Worm (Caenorhabditis elegans) whole organism, L1 larva: ENCODE results near the gene dgtr-1.

Experiments
- C16A3.4 ChIP-seq: fragments of 150-350 bp; optimal IDR thresholded peaks from 2 replicates; lab custom pipeline; 2014; ENCODE audit warnings: missing biosample characterization, missing genetic modification characterization
- F16B12.6 ChIP-seq: fragments of 150-350 bp; optimal IDR thresholded peaks from 2 replicates; lab custom pipeline; 2014; ENCODE audit warnings: missing biosample characterization, missing genetic modification characterization
- aha-1 ChIP-seq: fragments of 150-350 bp; optimal IDR thresholded peaks from 2 replicates; lab custom pipeline; 2014; ENCODE audit warnings: missing biosample characterization, missing genetic modification characterization
- aly-2 ChIP-seq: fragments of 150-350 bp; optimal IDR thresholded peaks from 2 replicates; lab custom pipeline; 2014; ENCODE audit warnings: missing biosample characterization, missing genetic modification characterization
- blmp-1 ChIP-seq: fragments of 150-350 bp; optimal IDR thresholded peaks from 2 replicates; lab custom pipeline; 2014; ENCODE audit warnings: missing biosample characterization, missing genetic modification characterization
- ceh-8 ChIP-seq: fragments of 200-800 bp; sonication (Bioruptor generic); optimal IDR thresholded peaks from 2 replicates; lab custom pipeline; 2018; ENCODE audit warnings: mild to moderate bottlenecking, missing genetic modification characterization, moderate library complexity, missing compliant biosample characterization
- ceh-82 ChIP-seq, 3 experiments: fragments of 150-350 bp in 1 of 3; sonication (generic microtip) in 2 of 3; optimal IDR thresholded peaks; 2 replicates each; lab custom pipeline; 2014 to 2017; ENCODE audit warnings: missing biosample characterization in 3 of 3, missing genetic modification characterization in 3 of 3
- ceh-90 ChIP-seq: sonication (generic microtip); optimal IDR thresholded peaks from 2 replicates; lab custom pipeline; 2016; ENCODE audit warnings: missing genetic modification characterization, missing compliant biosample characterization
- ces-1 ChIP-seq: fragments of 150-350 bp; optimal IDR thresholded peaks from 2 replicates; lab custom pipeline; 2014; ENCODE audit warnings: missing biosample characterization, missing genetic modification reagents, missing genetic modification characterization
- efl-1 ChIP-seq, 4 experiments: fragments of 150-350 bp; optimal IDR thresholded peaks in 3 of 4; peaks in 1 of 4; 1 replicate in 1 of 4; 2 replicates in 3 of 4; lab custom pipeline; 2014; ENCODE audit warnings: missing biosample characterization in 2 of 4, missing genetic modification characterization in 2 of 4, missing genetic modification reagents in 2 of 4
- efl-3 ChIP-seq: fragments of 200-800 bp; sonication (Bioruptor generic); optimal IDR thresholded peaks from 2 replicates; lab custom pipeline; 2018; ENCODE audit warnings: mild to moderate bottlenecking, missing genetic modification characterization, missing compliant biosample characterization
- egl-13 ChIP-seq: sonication (generic microtip); optimal IDR thresholded peaks from 2 replicates; lab custom pipeline; 2016; ENCODE audit warnings: missing genotype, missing genetic modification reagents, missing genetic modification characterization, missing compliant biosample characterization
- elt-2 ChIP-seq: sonication (generic microtip); optimal IDR thresholded peaks from 2 replicates; lab custom pipeline; 2016; ENCODE audit warnings: missing genetic modification characterization, mild to moderate bottlenecking, inconsistent platforms, missing compliant biosample characterization, missing genetic modification reagents
- elt-3 ChIP-seq, 6 experiments: fragments of 150-350 bp in 1 of 6; sonication (generic microtip); optimal IDR thresholded peaks; 2 replicates each; lab custom pipeline; 2017 to 2018; ENCODE audit warnings: missing biosample characterization in 6 of 6, missing genetic modification characterization in 6 of 6, inconsistent platforms in 1 of 6
- ets-5 ChIP-seq: fragments of 200-800 bp; sonication (Bioruptor generic); IDR thresholded peaks from 2 replicates; pipeline ENCODE4 v1.3.6; 2022; ENCODE audit warnings: missing genetic modification characterization, missing compliant biosample characterization
- fkh-10 ChIP-seq: sonication (generic microtip); optimal IDR thresholded peaks from 2 replicates; lab custom pipeline; 2017; ENCODE audit warnings: missing biosample characterization, missing genetic modification reagents, missing genetic modification characterization
- fkh-8 ChIP-seq: sonication (generic microtip); optimal IDR thresholded peaks from 2 replicates; lab custom pipeline; 2016; ENCODE audit warnings: mild to moderate bottlenecking, missing genetic modification characterization, missing compliant biosample characterization
- grh-1 ChIP-seq: fragments of 200-800 bp; sonication (Bioruptor generic); IDR thresholded peaks from 2 replicates; pipeline ENCODE4 v1.3.6; 2022; ENCODE audit warnings: missing genetic modification reagents, missing genetic modification characterization, missing compliant biosample characterization
- hlh-17 ChIP-seq: fragments of 200-800 bp; sonication (Bioruptor generic); optimal IDR thresholded peaks from 2 replicates; lab custom pipeline; 2018; ENCODE audit warnings: missing genetic modification characterization, mild to moderate bottlenecking, missing compliant biosample characterization, moderate library complexity, borderline replicate concordance
- isw-1 ChIP-seq: fragments of 200-800 bp; sonication (Bioruptor generic); IDR thresholded peaks from 2 replicates; pipeline ENCODE4 v1.3.6; 2022; ENCODE audit warnings: missing genetic modification characterization, missing compliant biosample characterization
- lin-14 ChIP-seq: fragments of 200-800 bp; sonication (Bioruptor generic); optimal IDR thresholded peaks from 2 replicates; lab custom pipeline; 2018; ENCODE audit warnings: mild to moderate bottlenecking, missing genetic modification characterization, moderate library complexity, missing compliant biosample characterization
- lin-35 ChIP-seq, 2 experiments: fragments of 150-350 bp; optimal IDR thresholded peaks; 2 replicates each; lab custom pipeline; 2014; ENCODE audit warnings: missing biosample characterization in 2 of 2, missing genetic modification characterization in 2 of 2, missing genetic modification reagents in 2 of 2
- lir-3 ChIP-seq: sonication (generic microtip); optimal IDR thresholded peaks from 2 replicates; lab custom pipeline; 2016; ENCODE audit warnings: mild to moderate bottlenecking, missing genetic modification characterization, moderate library complexity, missing compliant biosample characterization; ENCODE audit not compliant: poor library complexity
- mab-9 ChIP-seq: fragments of 200-800 bp; sonication (Bioruptor generic); IDR thresholded peaks from 2 replicates; pipeline ENCODE4 v1.3.6; 2022; ENCODE audit warnings: missing genetic modification reagents, missing genetic modification characterization, missing compliant biosample characterization
- mef-2 ChIP-seq: fragments of 150-350 bp; optimal IDR thresholded peaks from 2 replicates; lab custom pipeline; 2014; ENCODE audit warnings: missing biosample characterization, missing genetic modification characterization
- nhr-20 ChIP-seq: sonication (generic microtip); optimal IDR thresholded peaks from 2 replicates; lab custom pipeline; 2016; ENCODE audit warnings: mild to moderate bottlenecking, missing genetic modification characterization, missing compliant biosample characterization
- nhr-47 ChIP-seq: sonication (generic microtip); optimal IDR thresholded peaks from 2 replicates; lab custom pipeline; 2016; ENCODE audit warnings: mild to moderate bottlenecking, missing genetic modification characterization, moderate library complexity, missing compliant biosample characterization
- nhr-71 ChIP-seq: sonication (generic microtip); optimal IDR thresholded peaks from 2 replicates; lab custom pipeline; 2016; ENCODE audit warnings: mild to moderate bottlenecking, missing genetic modification characterization, moderate library complexity, missing compliant biosample characterization
- nhr-85 ChIP-seq: sonication (generic microtip); peaks from one replicate; lab custom pipeline; 2016; ENCODE audit warnings: missing genetic modification characterization, inconsistent platforms, missing compliant biosample characterization
- nhr-90 ChIP-seq: sonication (generic microtip); optimal IDR thresholded peaks from 2 replicates; lab custom pipeline; 2016; ENCODE audit warnings: mild to moderate bottlenecking, missing genetic modification characterization, missing compliant biosample characterization; ENCODE audit not compliant: poor library complexity
- pag-3 ChIP-seq: sonication (generic microtip); optimal IDR thresholded peaks from 2 replicates; lab custom pipeline; 2017; ENCODE audit warnings: missing genetic modification characterization, mild to moderate bottlenecking, missing compliant biosample characterization, antibody characterized with exemption, borderline replicate concordance; ENCODE audit not compliant: insufficient read depth
- rnt-1 ChIP-seq: sonication (generic microtip); optimal IDR thresholded peaks from 2 replicates; lab custom pipeline; 2016; ENCODE audit warnings: mild to moderate bottlenecking, missing genetic modification characterization, moderate library complexity, missing compliant biosample characterization
- snpc-4 ChIP-seq: fragments of 150-350 bp; optimal IDR thresholded peaks from 2 replicates; lab custom pipeline; 2014; ENCODE audit warnings: missing biosample characterization, missing genetic modification characterization
- snu-23 ChIP-seq: sonication (generic microtip); optimal IDR thresholded peaks from 2 replicates; lab custom pipeline; 2016; ENCODE audit warnings: missing genetic modification characterization, missing compliant biosample characterization
- sptf-1 ChIP-seq: fragments of 150-350 bp; optimal IDR thresholded peaks from 2 replicates; lab custom pipeline; 2014; ENCODE audit warnings: missing biosample characterization, missing genetic modification characterization
- swsn-7 ChIP-seq: sonication (generic microtip); optimal IDR thresholded peaks from 2 replicates; lab custom pipeline; 2016; ENCODE audit warnings: missing genetic modification characterization, missing compliant biosample characterization
- unc-130 ChIP-seq: fragments of 150-350 bp; optimal IDR thresholded peaks from 2 replicates; lab custom pipeline; 2017; ENCODE audit warnings: missing biosample characterization, missing genetic modification characterization, inconsistent platforms
- unc-86 ChIP-seq: sonication (generic microtip); optimal IDR thresholded peaks from 2 replicates; lab custom pipeline; 2016; ENCODE audit warnings: missing genetic modification characterization, missing compliant biosample characterization
- xbp-1 ChIP-seq: sonication (generic microtip); optimal IDR thresholded peaks from 2 replicates; lab custom pipeline; 2016; ENCODE audit warnings: missing genetic modification characterization, missing compliant biosample characterization
- ztf-4 ChIP-seq: fragments of 150-350 bp; optimal IDR thresholded peaks from 2 replicates; lab custom pipeline; 2014; ENCODE audit warnings: missing biosample characterization, missing genetic modification characterization

dgtr-1 gene

ce11 chrV:6492497-6492896 is 4.4 kb upstream of the dgtr-1 start:
- no peak for TF ChIP-seq ets-5 (GFP tag; lab: Robert Waterston, UW)
- no peak for TF ChIP-seq grh-1
- no peak for TF ChIP-seq egl-13 (tag; lab: Kevin White, UChicago)
- TF ChIP-seq F16B12.6 = no peak
- no peak for TF ChIP-seq lir-3 (tag; lab: Kevin White, UChicago)
- TF ChIP-seq snu-23 (GFP tag; lab: Kevin White, UChicago) = no peak
- TF ChIP-seq ztf-4 = no peak
- no peak for TF ChIP-seq nhr-90 (tag; lab: Kevin White, UChicago)
- TF ChIP-seq sptf-1 = no peak
- TF ChIP-seq elt-2 (tag; lab: Kevin White, UChicago) = peak; percentile 67
- no peak for TF ChIP-seq mab-9 (GFP tag; lab: Robert Waterston, UW)
- TF ChIP-seq ceh-82 (tag; optimal IDR thresholded peaks at IDR 0.05; lab: Kevin White, UChicago) = no peak
- TF ChIP-seq xbp-1 (tag; lab: Kevin White, UChicago) = no peak
- peak in 1 of 2 experiments; percentile 8 for TF ChIP-seq lin-35 (GFP tag; optimal IDR thresholded peaks at IDR 0.05; lab: Kevin White, UChicago)
- no peak for TF ChIP-seq lin-14 (GFP tag; lab: Kevin White, UChicago)
- TF ChIP-seq ceh-8 (GFP tag; lab: Kevin White, UChicago) = no peak
- TF ChIP-seq, all 84 proteins: peak for 2

ce11 chrV:6493821-6494220 is 3.1 kb upstream of the dgtr-1 start, which contains the start of gene cpt-6:
Gene cpt-6, minus strand, starts transcription at chrV:6493921.
- peak; percentile 65 for TF ChIP-seq nhr-85 (tag; lab: Kevin White, UChicago)
- no peak for TF ChIP-seq elt-2 (tag; lab: Kevin White, UChicago)
- TF ChIP-seq, all 84 proteins: peak for 1

- TF ChIP-seq C16A3.4 (tag; lab: Kevin White, UChicago) (no peak), mef-2 (tag; lab: Kevin White, UChicago) (no peak), blmp-1 (tag; lab: Kevin White, UChicago) (peak; percentile 94), nhr-47 (tag; lab: Kevin White, UChicago) (no peak), isw-1 (GFP tag; lab: Robert Waterston, UW) (no peak)
- TF ChIP-seq, all 84 proteins: peak for 1
Measured at ce11 chrV:6495353-6495752, 1.6 kb upstream of the dgtr-1 start.

ce11 chrV:6498441-6498840 is 1.5 kb downstream of the dgtr-1 start:
- no peak for TF ChIP-seq ets-5 (GFP tag; lab: Robert Waterston, UW)
- peak; percentile 11 for TF ChIP-seq lin-14 (GFP tag; lab: Kevin White, UChicago)
- TF ChIP-seq sptf-1 = no peak
- TF ChIP-seq C16A3.4 (tag; lab: Kevin White, UChicago) = no peak
- no peak for TF ChIP-seq swsn-7 (tag; lab: Kevin White, UChicago)

ce11 chrV:6498903-6499302 is 2.0 kb downstream of the dgtr-1 start, which contains the start of gene W01A11.1:
Gene W01A11.1, plus strand, starts transcription at chrV:6499224.
- no peak for TF ChIP-seq unc-130 (tag; lab: Kevin White, UChicago)

ce11 chrV:6503158-6503557 is 6.2 kb downstream of the dgtr-1 start:
- TF ChIP-seq fkh-10 (GFP tag; lab: Kevin White, UChicago) (no peak), aha-1 (tag; lab: Kevin White, UChicago) (no peak), ceh-90 (no peak), grh-1 (peak; percentile 6; the same call in 1 of the 2 replicates), blmp-1 (tag; lab: Kevin White, UChicago) (peak; percentile 80), efl-1 (optimal IDR thresholded peaks at IDR 0.05; lab: Kevin White, UChicago) (no peak), efl-1 (GFP tag; optimal IDR thresholded peaks at IDR 0.05 in 1 of 2; lab: Kevin White, UChicago) (peak in 1 of 2 experiments; percentile 94), lin-35 (GFP tag; optimal IDR thresholded peaks at IDR 0.05; lab: Kevin White, UChicago) (peak in 1 of 2 experiments; percentile 55), ces-1 (GFP tag; lab: Kevin White, UChicago) (no peak), swsn-7 (tag; lab: Kevin White, UChicago) (no peak), aly-2 (tag; lab: Kevin White, UChicago) (no peak), unc-86 (tag; lab: Kevin White, UChicago) (no peak), pag-3 (tag; lab: Kevin White, UChicago) (peak; percentile 32), isw-1 (GFP tag; lab: Robert Waterston, UW) (no peak), fkh-8 (no peak), nhr-20 (tag; lab: Kevin White, UChicago) (peak; percentile 74), nhr-71 (tag; lab: Kevin White, UChicago) (peak; percentile 64), snpc-4 (tag; lab: Kevin White, UChicago) (no peak), efl-3 (GFP tag; lab: Kevin White, UChicago) (no peak), snu-23 (GFP tag; lab: Kevin White, UChicago) (peak; percentile 42), rnt-1 (tag; lab: Kevin White, UChicago) (no peak), nhr-85 (tag; lab: Kevin White, UChicago) (peak; percentile 91), ceh-82 (tag; optimal IDR thresholded peaks at IDR 0.05; lab: Kevin White, UChicago) (no peak), hlh-17 (no peak), elt-3 (tag; optimal IDR thresholded peaks at IDR 0.05; lab: Kevin White, UChicago) (peak in 4 of 6 experiments; percentile 11 to 86 (median 61))
